Worm (Caenorhabditis elegans): ENCODE data around the gene Y41D4A.3.
A peak's percentile ranks its signal among the peaks of the same experiment; 100 is the strongest.

The Y41D4A.3 gene

ce11 chrIV:1722463-1722862, 31.1 kb upstream of the Y41D4A.3 start:
- TF ChIP-seq ceh-8 (GFP tag; optimal IDR thresholded peaks at IDR 0.05): peak; percentile 49

ce11 chrIV:1722953-1723352, 30.6 kb upstream of the Y41D4A.3 start:
- TF ChIP-seq ceh-63 (GFP tag; optimal IDR thresholded peaks at IDR 0.05) (no peak), unc-98 (GFP tag; IDR thresholded peaks at IDR 0.05) (no peak), grh-1 (GFP tag; IDR thresholded peaks at IDR 0.05) (0 out of 2 replicates have a peak, but pooled peaks have one; percentile 31), lin-13 (GFP tag; optimal IDR thresholded peaks at IDR 0.05) (no peak), jun-1 (tag; optimal IDR thresholded peaks at IDR 0.05) (no peak), unc-62 (GFP tag; optimal IDR thresholded peaks at IDR 0.05) (no peak), sptf-1 (tag; optimal IDR thresholded peaks at IDR 0.05) (no peak), unc-30 (tag; optimal IDR thresholded peaks at IDR 0.05) (no peak), hlh-17 (GFP tag; optimal IDR thresholded peaks at IDR 0.05; ENCODE audit: borderline replicate concordance) (no peak), unc-130 (tag; optimal IDR thresholded peaks at IDR 0.05) (no peak), aha-1 (tag; optimal IDR thresholded peaks at IDR 0.05) (no peak), alr-1 (tag; optimal IDR thresholded peaks at IDR 0.05; ENCODE audit: borderline replicate concordance) (no peak), efl-3 (GFP tag; optimal IDR thresholded peaks at IDR 0.05) (no peak), C04F5.9 (tag; optimal IDR thresholded peaks at IDR 0.05) (no peak), mep-1 (tag; optimal IDR thresholded peaks at IDR 0.05) (no peak), elt-3 (tag; optimal IDR thresholded peaks at IDR 0.05) (peak in 1 of 6 experiments; percentile 18), ceh-82 (tag; optimal IDR thresholded peaks at IDR 0.05) (no peak), nhr-11 (tag; optimal IDR thresholded peaks at IDR 0.05) (no peak), C34B4.2 (tag; optimal IDR thresholded peaks at IDR 0.05) (no peak), egl-13 (tag; optimal IDR thresholded peaks at IDR 0.05) (no peak), pqm-1 (tag; optimal IDR thresholded peaks at IDR 0.05) (no peak), ces-1 (GFP tag; optimal IDR thresholded peaks at IDR 0.05) (no peak), nhr-28 (tag; optimal IDR thresholded peaks at IDR 0.05) (no peak), zag-1 (tag; optimal IDR thresholded peaks at IDR 0.05) (no peak), dpl-1 (GFP tag; optimal IDR thresholded peaks at IDR 0.05) (no peak), pag-3 (tag; optimal IDR thresholded peaks at IDR 0.05; ENCODE audit: borderline replicate concordance, insufficient read depth) (no peak), lsy-2 (tag; optimal IDR thresholded peaks at IDR 0.05) (no peak), hlh-4 (tag; optimal IDR thresholded peaks at IDR 0.05) (no peak), lir-3 (tag; optimal IDR thresholded peaks at IDR 0.05; ENCODE audit: poor library complexity) (no peak), aly-2 (tag; optimal IDR thresholded peaks at IDR 0.05) (peak; percentile 95), ceh-8 (GFP tag; optimal IDR thresholded peaks at IDR 0.05) (no peak), nhr-20 (tag; optimal IDR thresholded peaks at IDR 0.05) (peak; percentile 12), isw-1 (GFP tag; IDR thresholded peaks at IDR 0.05) (no peak), nhr-90 (tag; optimal IDR thresholded peaks at IDR 0.05; ENCODE audit: poor library complexity) (no peak), efl-1 (optimal IDR thresholded peaks at IDR 0.05) (no peak), efl-1 (GFP tag; optimal IDR thresholded peaks at IDR 0.05 in 1 of 2) (peak in 1 of 2 experiments; percentile 72), nhr-71 (tag; optimal IDR thresholded peaks at IDR 0.05) (peak; percentile 25), blmp-1 (tag; optimal IDR thresholded peaks at IDR 0.05) (no peak), ets-5 (GFP tag; IDR thresholded peaks at IDR 0.05) (no peak), tlp-1 (tag; optimal IDR thresholded peaks at IDR 0.05) (no peak), swsn-7 (tag; optimal IDR thresholded peaks at IDR 0.05) (no peak), irx-1 (tag; optimal IDR thresholded peaks at IDR 0.05) (no peak), xbp-1 (tag; optimal IDR thresholded peaks at IDR 0.05) (no peak), lin-35 (GFP tag; optimal IDR thresholded peaks at IDR 0.05) (no peak), ceh-90 (tag; optimal IDR thresholded peaks at IDR 0.05) (no peak), nhr-47 (tag; optimal IDR thresholded peaks at IDR 0.05) (peak; percentile 11), nhr-85 (tag) (no peak), F16B12.6 (tag; optimal IDR thresholded peaks at IDR 0.05) (no peak), tbx-2 (tag; optimal IDR thresholded peaks at IDR 0.05) (no peak), mdl-1 (tag; optimal IDR thresholded peaks at IDR 0.05) (no peak), rnt-1 (tag; optimal IDR thresholded peaks at IDR 0.05) (no peak), hpl-2 (GFP tag; optimal IDR thresholded peaks at IDR 0.05) (no peak)

All from whole organism, L1 larva.